Fruit fly (Drosophila melanogaster) whole organism, embryonic: Measurements from ENCODE around the gene IKKepsilon.

Source experiments
- ATbp ChIP-seq: fragments of 200-800 bp; sonication (Bioruptor generic); optimal IDR thresholded peaks from 2 replicates; lab custom pipeline; 2017; ENCODE audit warnings: missing biosample characterization, mild to moderate bottlenecking, missing genetic modification characterization, missing genetic modification reagents
- Atf6 ChIP-seq: fragments of 200-800 bp; sonication (Bioruptor generic); IDR thresholded peaks from 2 replicates; pipeline ENCODE4 v1.3.6; 2022; ENCODE audit warnings: missing biosample characterization, missing genetic modification characterization
- BEAF-32 ChIP-seq: fragments of 200-800 bp; sonication (Bioruptor generic); optimal IDR thresholded peaks from 3 replicates; lab custom pipeline; 2017; ENCODE audit warnings: missing biosample characterization, missing genetic modification characterization, mild to moderate bottlenecking, moderate library complexity, missing genetic modification reagents
- CG10431 ChIP-seq: fragments of 200-800 bp; sonication (Bioruptor generic); optimal IDR thresholded peaks from 3 replicates; lab custom pipeline; 2018; ENCODE audit warnings: missing biosample characterization, mild to moderate bottlenecking, missing genetic modification characterization
- CG10565 ChIP-seq: fragments of 200-800 bp; sonication (Bioruptor generic); optimal IDR thresholded peaks from 3 replicates; lab custom pipeline; 2016; ENCODE audit warnings: missing biosample characterization, mild to moderate bottlenecking, missing genetic modification characterization
- CG10654 ChIP-seq: fragments of 200-800 bp; sonication (Bioruptor generic); optimal IDR thresholded peaks from 2 replicates; lab custom pipeline; 2016; ENCODE audit warnings: missing biosample characterization, missing genetic modification characterization
- CG12155 ChIP-seq: fragments of 200-800 bp; sonication (Bioruptor generic); optimal IDR thresholded peaks from 3 replicates; lab custom pipeline; 2016; ENCODE audit warnings: missing biosample characterization, missing genetic modification characterization
- CG13123 ChIP-seq: fragments of 200-800 bp; sonication (Bioruptor generic); optimal IDR thresholded peaks from 2 replicates; lab custom pipeline; 2016; ENCODE audit warnings: missing biosample characterization, missing genetic modification characterization
- CG13287 ChIP-seq: fragments of 200-800 bp; sonication (Bioruptor generic); IDR thresholded peaks from 2 replicates; pipeline ENCODE4 v1.3.6; 2022; ENCODE audit warnings: missing biosample characterization, missing genetic modification characterization; ENCODE audit not compliant: partially characterized antibody
- CG13296 ChIP-seq: fragments of 200-800 bp; sonication (Bioruptor generic); optimal IDR thresholded peaks from 3 replicates; lab custom pipeline; 2018; ENCODE audit warnings: missing biosample characterization, mild to moderate bottlenecking, missing genetic modification characterization
- CG13624 ChIP-seq: fragments of 200-800 bp; sonication (Bioruptor generic); optimal IDR thresholded peaks from 2 replicates; lab custom pipeline; 2016; ENCODE audit warnings: missing biosample characterization, missing genetic modification characterization
- CG15479 ChIP-seq: fragments of 200-800 bp; sonication (Bioruptor generic); optimal IDR thresholded peaks from 3 replicates; lab custom pipeline; 2019; ENCODE audit warnings: missing biosample characterization, mild to moderate bottlenecking, missing genetic modification characterization, moderate library complexity
- CG1792 ChIP-seq: fragments of 200-800 bp; sonication (Bioruptor generic); optimal IDR thresholded peaks from 2 replicates; lab custom pipeline; 2016; ENCODE audit warnings: missing biosample characterization, missing genetic modification characterization
- CG1832 ChIP-seq: fragments of 200-800 bp; sonication (Bioruptor generic); optimal IDR thresholded peaks from 2 replicates; lab custom pipeline; 2017; ENCODE audit warnings: missing biosample characterization, mild to moderate bottlenecking, missing genetic modification characterization, inconsistent platforms
- CG2120 ChIP-seq: fragments of 200-800 bp; sonication (Bioruptor generic); optimal IDR thresholded peaks from 3 replicates; lab custom pipeline; 2016; ENCODE audit warnings: missing biosample characterization, missing genetic modification characterization
- CG30403 ChIP-seq: fragments of 200-800 bp; sonication (Bioruptor generic); optimal IDR thresholded peaks from 3 replicates; lab custom pipeline; 2016; ENCODE audit warnings: missing biosample characterization, missing genetic modification characterization
- CG7357 ChIP-seq: fragments of 200-800 bp; sonication (Bioruptor generic); IDR thresholded peaks from 3 replicates; pipeline ENCODE4 v1.3.6; 2022; ENCODE audit warnings: missing biosample characterization, missing genetic modification characterization
- CG8924 ChIP-seq: fragments of 200-800 bp; optimal IDR thresholded peaks from 3 replicates; lab custom pipeline; 2019; ENCODE audit warnings: missing biosample characterization, mild to moderate bottlenecking, missing genetic modification characterization, moderate library complexity
- Eip74EF ChIP-seq, 2 experiments: fragments of 200-800 bp in 1 of 2; fragments of >200 bp in 1 of 2; sonication (Bioruptor generic) in 1 of 2; optimal IDR thresholded peaks; 2 replicates each; lab custom pipeline; 2017 to 2019; ENCODE audit warnings: missing biosample characterization in 2 of 2, missing genetic modification characterization in 2 of 2, mild to moderate bottlenecking in 1 of 2, moderate library complexity in 1 of 2
- Lpt ChIP-seq: fragments of >200 bp; optimal IDR thresholded peaks from 2 replicates; lab custom pipeline; 2018; ENCODE audit warnings: missing biosample characterization, missing genetic modification characterization
- Mad ChIP-seq: fragments of 200-800 bp; sonication (Bioruptor generic); optimal IDR thresholded peaks from 2 replicates; lab custom pipeline; 2016; ENCODE audit warnings: missing biosample characterization, missing genetic modification characterization
- Ptx1 ChIP-seq: fragments of 200-800 bp; sonication (Bioruptor generic); IDR thresholded peaks from 2 replicates; pipeline ENCODE4 v1.3.6; 2022; ENCODE audit warnings: missing biosample characterization, missing genetic modification characterization
- Ravus ChIP-seq: fragments of 200-800 bp; sonication (Bioruptor generic); IDR thresholded peaks from 2 replicates; pipeline ENCODE4 v1.3.6; 2022; ENCODE audit warnings: missing biosample characterization, missing genetic modification characterization
- Scr ChIP-seq: fragments of 200-800 bp; sonication (Bioruptor generic); IDR thresholded peaks from 2 replicates; pipeline ENCODE4 v1.3.6; 2022; ENCODE audit warnings: missing biosample characterization, missing genetic modification characterization; ENCODE audit not compliant: partially characterized antibody
- Spps ChIP-seq: fragments of 200-800 bp; sonication (Bioruptor generic); optimal IDR thresholded peaks from 2 replicates; lab custom pipeline; 2018; ENCODE audit warnings: missing biosample characterization, mild to moderate bottlenecking, missing genetic modification characterization
- Taf1 ChIP-seq: fragments of 200-800 bp; sonication (Bioruptor generic); IDR thresholded peaks from 2 replicates; pipeline ENCODE4 v1.3.6; 2022; ENCODE audit warnings: missing biosample characterization, missing genetic modification characterization
- ab ChIP-seq: fragments of 200-800 bp; sonication (Bioruptor generic); optimal IDR thresholded peaks from 2 replicates; lab custom pipeline; 2016; ENCODE audit warnings: missing biosample characterization, missing genetic modification characterization
- abd-A ChIP-seq: fragments of 200-800 bp; sonication (Bioruptor generic); optimal IDR thresholded peaks from 3 replicates; lab custom pipeline; 2019; ENCODE audit warnings: missing biosample characterization, mild to moderate bottlenecking, missing genetic modification characterization, moderate library complexity
- ara ChIP-seq: fragments of 200-800 bp; sonication (Bioruptor generic); IDR thresholded peaks from 2 replicates; pipeline ENCODE4 v1.3.6; 2022; ENCODE audit warnings: missing biosample characterization, missing genetic modification characterization
- bab2 ChIP-seq: fragments of 200-800 bp; sonication (Bioruptor generic); optimal IDR thresholded peaks from 2 replicates; lab custom pipeline; 2016; ENCODE audit warnings: missing biosample characterization, missing genetic modification characterization
- bbx ChIP-seq: fragments of 200-800 bp; sonication (Bioruptor generic); IDR thresholded peaks from 2 replicates; pipeline ENCODE4 v1.3.6; 2022; ENCODE audit warnings: missing biosample characterization, missing genetic modification characterization; ENCODE audit not compliant: partially characterized antibody
- corto ChIP-seq: fragments of 200-800 bp; sonication (Bioruptor generic); optimal IDR thresholded peaks from 2 replicates; lab custom pipeline; 2016; ENCODE audit warnings: missing biosample characterization, mild to moderate bottlenecking, missing genetic modification characterization, moderate library complexity
- crol ChIP-seq: fragments of 200-800 bp; sonication (Bioruptor generic); IDR thresholded peaks from 2 replicates; pipeline ENCODE4 v1.3.6; 2022; ENCODE audit warnings: missing biosample characterization, missing genetic modification characterization
- crp ChIP-seq, 2 experiments: fragments of 200-800 bp; sonication (Bioruptor generic); optimal IDR thresholded peaks; 2 replicates in 1 of 2; 3 replicates in 1 of 2; lab custom pipeline; 2017; ENCODE audit warnings: missing biosample characterization in 2 of 2, missing genetic modification characterization in 2 of 2, mild to moderate bottlenecking in 1 of 2, moderate library complexity in 1 of 2
- dimm ChIP-seq: fragments of 200-800 bp; sonication (Bioruptor generic); IDR thresholded peaks from 2 replicates; pipeline ENCODE4 v1.3.6; 2022; ENCODE audit warnings: missing biosample characterization, missing genetic modification characterization
- ewg ChIP-seq: fragments of 200-800 bp; sonication (Bioruptor generic); optimal IDR thresholded peaks from 3 replicates; lab custom pipeline; 2017; ENCODE audit warnings: mild to moderate bottlenecking, missing biosample characterization, missing genetic modification reagents, missing genetic modification characterization
- fd3F ChIP-seq: fragments of 200-800 bp; sonication (Bioruptor generic); optimal IDR thresholded peaks from 2 replicates; lab custom pipeline; 2018; ENCODE audit warnings: missing biosample characterization, mild to moderate bottlenecking, missing genetic modification characterization, moderate library complexity
- ham ChIP-seq: fragments of 200-800 bp; sonication (Bioruptor generic); IDR thresholded peaks from 2 replicates; pipeline ENCODE4 v1.3.6; 2022; ENCODE audit warnings: missing biosample characterization, missing genetic modification characterization
- insv ChIP-seq, 2 experiments: fragments of 200-800 bp; sonication (Bioruptor generic); optimal IDR thresholded peaks; 3 replicates each; lab custom pipeline; 2016 to 2018; ENCODE audit warnings: missing biosample characterization in 2 of 2, missing genetic modification characterization in 2 of 2
- nau ChIP-seq: fragments of 200-800 bp; sonication (Bioruptor generic); optimal IDR thresholded peaks from 3 replicates; lab custom pipeline; 2017; ENCODE audit warnings: missing biosample characterization, mild to moderate bottlenecking, missing genetic modification characterization, missing genetic modification reagents
- p53 ChIP-seq: fragments of 200-800 bp; sonication (Bioruptor generic); optimal IDR thresholded peaks from 2 replicates; lab custom pipeline; 2016; ENCODE audit warnings: missing biosample characterization, missing genetic modification characterization
- pho ChIP-seq: fragments of 200-800 bp; sonication (Bioruptor generic); optimal IDR thresholded peaks from 2 replicates; lab custom pipeline; 2016; ENCODE audit warnings: missing biosample characterization, missing genetic modification characterization
- salm ChIP-seq: fragments of 200-800 bp; sonication (Bioruptor generic); optimal IDR thresholded peaks from 2 replicates; lab custom pipeline; 2018; ENCODE audit warnings: missing biosample characterization, mild to moderate bottlenecking, missing genetic modification characterization
- schlank ChIP-seq: fragments of 200-800 bp; sonication (Bioruptor generic); optimal IDR thresholded peaks from 2 replicates; lab custom pipeline; 2018; ENCODE audit warnings: missing biosample characterization, mild to moderate bottlenecking, missing genetic modification characterization
- sqz ChIP-seq: fragments of 200-800 bp; sonication (Bioruptor generic); optimal IDR thresholded peaks from 3 replicates; lab custom pipeline; 2018; ENCODE audit warnings: missing biosample characterization, mild to moderate bottlenecking, missing genetic modification characterization
- stc ChIP-seq: fragments of 200-800 bp; sonication (Bioruptor generic); IDR thresholded peaks from 2 replicates; pipeline ENCODE4 v1.3.6; 2022; ENCODE audit warnings: missing biosample characterization, missing genetic modification characterization
- tna ChIP-seq: fragments of 200-800 bp; sonication (Bioruptor generic); IDR thresholded peaks from 2 replicates; pipeline ENCODE4 v1.3.6; 2022; ENCODE audit warnings: missing biosample characterization, missing genetic modification characterization; ENCODE audit not compliant: partially characterized antibody
- ttk ChIP-seq: fragments of 200-800 bp; sonication (Bioruptor generic); IDR thresholded peaks from 2 replicates; pipeline ENCODE4 v2.1.2; 2022; ENCODE audit warnings: missing biosample characterization, missing genetic modification characterization

IKKepsilon gene

dm6 chr2L:20714468-20715404 is 38.9 kb downstream of the IKKepsilon start, which contains the start of gene Hr38 (continued):
- TF ChIP-seq CG13287 = peak; percentile 64
- peak; percentile 96 for TF ChIP-seq crol (GFP tag; lab: Robert Waterston, UW)
- TF ChIP-seq sqz (GFP tag; lab: Kevin White, UChicago) = no peak
- peak; percentile 29 for TF ChIP-seq fd3F (GFP tag; lab: Kevin White, UChicago)
- no peak for TF ChIP-seq ATbp
- no peak for TF ChIP-seq ab (GFP tag; lab: Kevin White, UChicago)
- TF ChIP-seq Ptx1 = peak; percentile 57
- TF ChIP-seq p53 = no peak
- peak; percentile 95 for TF ChIP-seq ewg
- TF ChIP-seq CG30403 (GFP tag; lab: Kevin White, UChicago) = peak; percentile 51
- TF ChIP-seq pho (GFP tag; lab: Kevin White, UChicago) = peak; percentile 55
- TF ChIP-seq ttk (GFP tag; lab: Robert Waterston, UW) = no peak
- TF ChIP-seq CG13624 (GFP tag; lab: Kevin White, UChicago) = peak; percentile 36
- TF ChIP-seq crp (GFP tag; optimal IDR thresholded peaks at IDR 0.05; lab: Kevin White, UChicago) = no peak
- peak; percentile 50 for TF ChIP-seq CG13296 (GFP tag; lab: Kevin White, UChicago)
- no peak for TF ChIP-seq Mad (GFP tag; lab: Kevin White, UChicago)
- TF ChIP-seq bab2 (GFP tag; lab: Kevin White, UChicago) = peak; percentile 1
- TF ChIP-seq tna (GFP tag; lab: Robert Waterston, UW) = peak; percentile 37; the same call in 1 of the 2 replicates
- TF ChIP-seq stc (GFP tag; lab: Robert Waterston, UW) = peak; percentile 35; the same call in 1 of the 2 replicates
- TF ChIP-seq Spps (tag; lab: Kevin White, UChicago) = no peak
- peak; percentile 41 for TF ChIP-seq CG10431
- TF ChIP-seq ara (GFP tag; lab: Robert Waterston, UW) = 0 out of 2 replicates have a peak, but pooled peaks have one; percentile 27
- TF ChIP-seq CG12155 (GFP tag; lab: Kevin White, UChicago) = no peak
- TF ChIP-seq Eip74EF (GFP tag; optimal IDR thresholded peaks at IDR 0.05; lab: Kevin White, UChicago) = no peak
- peak; percentile 87 for TF ChIP-seq abd-A
- TF ChIP-seq corto (GFP tag; lab: Kevin White, UChicago) = no peak
- no peak for TF ChIP-seq CG1792
- no peak for TF ChIP-seq CG10654 (GFP tag; lab: Kevin White, UChicago)
- TF ChIP-seq BEAF-32 = no peak
- TF ChIP-seq bbx (GFP tag; lab: Robert Waterston, UW) = no peak
- no peak for TF ChIP-seq Ravus (GFP tag; lab: Robert Waterston, UW)
- TF ChIP-seq CG8924 (tag; lab: Kevin White, UChicago) = peak; percentile 27
- TF ChIP-seq CG1832 (GFP tag; lab: Kevin White, UChicago) = peak; percentile 47
- TF ChIP-seq CG2120 (GFP tag; lab: Kevin White, UChicago) = peak; percentile 82
- no peak for TF ChIP-seq CG10565 (GFP tag; lab: Kevin White, UChicago)
- no peak for TF ChIP-seq CG7357 (GFP tag; lab: Robert Waterston, UW)
- TF ChIP-seq Taf1 (GFP tag; lab: Robert Waterston, UW) = no peak
- no peak for TF ChIP-seq Lpt (GFP tag; lab: Kevin White, UChicago)
- TF ChIP-seq ham (GFP tag; lab: Robert Waterston, UW) = no peak
- peak; percentile 17 for TF ChIP-seq schlank (tag; lab: Kevin White, UChicago)
- peak; percentile 20 for TF ChIP-seq Scr (GFP tag; lab: Robert Waterston, UW)
- TF ChIP-seq nau (GFP tag; lab: Kevin White, UChicago) = peak; percentile 26
- TF ChIP-seq CG15479 (GFP tag; lab: Kevin White, UChicago) = no peak
- peak; percentile 59 for TF ChIP-seq Atf6 (GFP tag; lab: Robert Waterston, UW)
- TF ChIP-seq insv (GFP tag; optimal IDR thresholded peaks at IDR 0.05; lab: Kevin White, UChicago) = no peak
- TF ChIP-seq CG13123 (GFP tag; lab: Kevin White, UChicago) = no peak
- TF ChIP-seq dimm (GFP tag; lab: Robert Waterston, UW) = no peak
- TF ChIP-seq salm (tag; lab: Kevin White, UChicago) = no peak
